Worm (Caenorhabditis elegans): ENCODE measurements around the gene srz-96.

ce11 chrV:17206469-17206868 is 7.4 kb downstream of the srz-96 start:
- TF ChIP-seq nhr-28 (tag; optimal IDR thresholded peaks at IDR 0.05) = no peak
- TF ChIP-seq ces-1 (GFP tag; optimal IDR thresholded peaks at IDR 0.05) = no peak
- no peak for TF ChIP-seq nhr-76 (tag; optimal IDR thresholded peaks at IDR 0.05)
- TF ChIP-seq elt-1 (tag; optimal IDR thresholded peaks at IDR 0.05; ENCODE audit: borderline replicate concordance, insufficient read depth) = no peak
- no peak for TF ChIP-seq bed-3 (GFP tag; optimal IDR thresholded peaks at IDR 0.05)
- TF ChIP-seq unc-39 (tag; optimal IDR thresholded peaks at IDR 0.05) = no peak
- no peak for TF ChIP-seq nhr-237 (tag; optimal IDR thresholded peaks at IDR 0.05)
- TF ChIP-seq pha-4 (tag; optimal IDR thresholded peaks at IDR 0.05) = no peak
- TF ChIP-seq mls-2 (tag; optimal IDR thresholded peaks at IDR 0.05) = no peak
- TF ChIP-seq unc-62 (GFP tag; optimal IDR thresholded peaks at IDR 0.05) = no peak
